ENCODE assay signal across 5 worm cellular contexts in the genomic region with DNA sequence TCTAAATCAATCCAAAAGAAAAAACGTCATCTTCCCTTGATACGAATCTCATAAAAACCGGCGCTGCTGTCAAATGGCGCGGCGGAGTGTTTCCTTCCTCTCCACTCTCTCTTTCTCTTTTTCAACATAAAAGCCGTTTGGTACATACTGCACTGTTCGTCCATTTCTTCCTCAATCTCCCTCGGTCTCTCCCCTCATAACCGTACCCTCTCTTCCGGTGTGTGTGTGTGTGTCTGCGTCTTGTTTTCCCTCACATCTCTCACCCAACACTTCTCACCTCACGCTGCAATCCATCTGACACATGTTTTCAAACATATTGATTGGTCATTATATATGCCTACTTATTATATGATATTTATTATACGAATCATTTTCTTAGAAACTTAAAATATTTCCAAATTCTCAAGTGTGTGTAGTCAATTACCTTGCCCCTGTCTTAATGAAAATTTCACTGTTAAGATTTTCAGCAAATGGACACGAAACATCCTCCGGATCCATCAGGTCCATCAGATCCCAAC.
TF ChIP-seq lines count a peak whose summit lies in the region.

Gene aars-1, minus strand, starts transcription at position 71 of the 518 bp plus-strand sequence.
Gene rga-1, plus strand, starts transcription at position 468 of the 518 bp plus-strand sequence.

TF ChIP-seq in whole organism, L1 larva, 84 proteins besides CTCF, POLR2A, EP300 and RAD21 (continues in another document):
- TF ChIP-seq hlh-17 (GFP tag; optimal IDR thresholded peaks at IDR 0.05; lab: Kevin White, UChicago; ENCODE audit: borderline replicate concordance) (no peak), lin-13 (GFP tag; optimal IDR thresholded peaks at IDR 0.05; lab: Kevin White, UChicago) (no peak), alr-1 (tag; optimal IDR thresholded peaks at IDR 0.05; lab: Kevin White, UChicago; ENCODE audit: borderline replicate concordance) (no peak), aha-1 (tag; optimal IDR thresholded peaks at IDR 0.05; lab: Kevin White, UChicago) (no peak), swsn-7 (tag; optimal IDR thresholded peaks at IDR 0.05; lab: Kevin White, UChicago) (peak; percentile 24), lin-15B (tag; optimal IDR thresholded peaks at IDR 0.05; lab: Kevin White, UChicago) (no peak), lir-3 (tag; optimal IDR thresholded peaks at IDR 0.05; lab: Kevin White, UChicago; ENCODE audit: poor library complexity) (peak; percentile 32), elt-2 (tag; optimal IDR thresholded peaks at IDR 0.05; lab: Kevin White, UChicago) (peak; percentile 8), ceh-88 (GFP tag; IDR thresholded peaks at IDR 0.05; lab: Robert Waterston, UW) (no peak), mef-2 (tag; optimal IDR thresholded peaks at IDR 0.05; lab: Kevin White, UChicago) (no peak), fkh-10 (GFP tag; optimal IDR thresholded peaks at IDR 0.05; lab: Kevin White, UChicago) (no peak), sup-37 (GFP tag; optimal IDR thresholded peaks at IDR 0.05; lab: Kevin White, UChicago) (no peak), aly-2 (tag; optimal IDR thresholded peaks at IDR 0.05; lab: Kevin White, UChicago) (no peak), nhr-84 (tag; optimal IDR thresholded peaks at IDR 0.05; lab: Kevin White, UChicago) (no peak), unc-86 (tag; optimal IDR thresholded peaks at IDR 0.05; lab: Kevin White, UChicago) (no peak), C16A3.4 (tag; optimal IDR thresholded peaks at IDR 0.05; lab: Kevin White, UChicago) (no peak), nhr-90 (tag; optimal IDR thresholded peaks at IDR 0.05; lab: Kevin White, UChicago; ENCODE audit: poor library complexity) (peak; percentile 10)

TF ChIP-seq in whole organism, L3 larva, 47 proteins besides CTCF, POLR2A, EP300 and RAD21 (continues in another document):
- no peak for TF ChIP-seq ZK546.5 (tag; optimal IDR thresholded peaks at IDR 0.05; lab: Kevin White, UChicago)
- TF ChIP-seq elt-3 (tag; optimal IDR thresholded peaks at IDR 0.05; lab: Kevin White, UChicago) = no peak
- no peak for TF ChIP-seq lsy-12 (tag; optimal IDR thresholded peaks at IDR 0.05; lab: Kevin White, UChicago)
- TF ChIP-seq elt-2 (tag; optimal IDR thresholded peaks at IDR 0.05; lab: Kevin White, UChicago) = peak; percentile 76
- peak; percentile 55 for TF ChIP-seq egl-5 (tag; optimal IDR thresholded peaks at IDR 0.05; lab: Kevin White, UChicago)
- peak; percentile 70 for TF ChIP-seq ceh-28 (tag; optimal IDR thresholded peaks at IDR 0.05; lab: Kevin White, UChicago)
- peak; percentile 35 for TF ChIP-seq R02D3.7 (tag; optimal IDR thresholded peaks at IDR 0.05; lab: Kevin White, UChicago)
- no peak for TF ChIP-seq nhr-67 (tag; optimal IDR thresholded peaks at IDR 0.05; lab: Kevin White, UChicago)
- peak; percentile 61 for TF ChIP-seq nfya-1 (tag; optimal IDR thresholded peaks at IDR 0.05; lab: Kevin White, UChicago; ENCODE audit: insufficient read depth)
- TF ChIP-seq pha-4 (tag; optimal IDR thresholded peaks at IDR 0.05; lab: Kevin White, UChicago) = peak; percentile 70
- peak; percentile 73 for TF ChIP-seq nhr-43 (tag; optimal IDR thresholded peaks at IDR 0.05; lab: Kevin White, UChicago; ENCODE audit: poor library complexity, severe bottlenecking)
- TF ChIP-seq fkh-2 (tag; optimal IDR thresholded peaks at IDR 0.05; lab: Kevin White, UChicago) = peak; percentile 53
- TF ChIP-seq nhr-25 (tag; optimal IDR thresholded peaks at IDR 0.05; lab: Kevin White, UChicago) = peak; percentile 83
- no peak for TF ChIP-seq nhr-11 (tag; optimal IDR thresholded peaks at IDR 0.05; lab: Kevin White, UChicago)
- TF ChIP-seq jun-1 (tag; optimal IDR thresholded peaks at IDR 0.05; lab: Kevin White, UChicago) = peak; percentile 47
- no peak for TF ChIP-seq nhr-76 (tag; optimal IDR thresholded peaks at IDR 0.05; lab: Kevin White, UChicago)
- TF ChIP-seq nhr-23 (tag; optimal IDR thresholded peaks at IDR 0.05; lab: Kevin White, UChicago) = peak; percentile 71

TF ChIP-seq in whole organism, early embryonic, 17 proteins besides CTCF, POLR2A, EP300 and RAD21:
- TF ChIP-seq ceh-36 (tag; optimal IDR thresholded peaks at IDR 0.05; lab: Kevin White, UChicago) = no peak
- peak; percentile 27 for TF ChIP-seq F13C5.2 (tag; optimal IDR thresholded peaks at IDR 0.05; lab: Kevin White, UChicago)
- peak; percentile 61 for TF ChIP-seq ets-7 (tag; optimal IDR thresholded peaks at IDR 0.05; lab: Kevin White, UChicago)
- no peak for TF ChIP-seq ama-1 (optimal IDR thresholded peaks at IDR 0.05; lab: Kevin White, UChicago)

TF ChIP-seq in whole organism, midembryonic, 9 proteins besides CTCF, POLR2A, EP300 and RAD21:
- TF ChIP-seq ztf-29 (GFP tag; IDR thresholded peaks at IDR 0.05; lab: Robert Waterston, UW) (0 out of 2 replicates have a peak, but pooled peaks have one; percentile 11), tab-1 (GFP tag; IDR thresholded peaks at IDR 0.05; lab: Robert Waterston, UW) (no peak)
TF ChIP-seq in whole organism, midembryonic: peak in this region for 1.

TF ChIP-seq in whole organism, young adult, 124 proteins besides CTCF, POLR2A, EP300 and RAD21:
- TF ChIP-seq ztf-22 (GFP tag; optimal IDR thresholded peaks at IDR 0.05; lab: Kevin White, UChicago) (peak; percentile 39), lin-54 (GFP tag; optimal IDR thresholded peaks at IDR 0.05; lab: Kevin White, UChicago) (peak; percentile 2), attf-5 (GFP tag; optimal IDR thresholded peaks at IDR 0.05; lab: Kevin White, UChicago) (peak; percentile 80), B0019.2 (GFP tag; conservative IDR thresholded peaks at IDR 0.05; lab: Robert Waterston, UW) (no peak), ZK185.1 (tag; optimal IDR thresholded peaks at IDR 0.05; lab: Kevin White, UChicago; ENCODE audit: poor library complexity, severe bottlenecking) (peak; percentile 45), tbp1 (GFP tag; optimal IDR thresholded peaks at IDR 0.05; lab: Kevin White, UChicago) (peak; percentile 31), snpc-4 (GFP tag; optimal IDR thresholded peaks at IDR 0.05; lab: Kevin White, UChicago) (no peak), snpc-4 (tag; optimal IDR thresholded peaks at IDR 0.05; lab: Kevin White, UChicago) (peak in 3 of 4 experiments; percentile 18 to 39 (median 38)), ets-4 (GFP tag; optimal IDR thresholded peaks at IDR 0.05; lab: Kevin White, UChicago) (peak; percentile 58), mes-4 (tag; optimal IDR thresholded peaks at IDR 0.05; lab: Kevin White, UChicago) (no peak), zfh-2 (GFP tag; conservative IDR thresholded peaks at IDR 0.05; lab: Robert Waterston, UW) (peak; percentile 86), atf-7 (tag; optimal IDR thresholded peaks at IDR 0.05; lab: Kevin White, UChicago) (peak; percentile 41), nfyb-1 (GFP tag; IDR thresholded peaks at IDR 0.05; lab: Robert Waterston, UW) (peak; percentile 71), K12H6.12 (tag; optimal IDR thresholded peaks at IDR 0.05; lab: Kevin White, UChicago) (peak; percentile 4), B0336.3 (GFP tag; IDR thresholded peaks at IDR 0.05; lab: Robert Waterston, UW) (peak; percentile 52; the same call in 1 of the 2 replicates), lin-26 (GFP tag; IDR thresholded peaks at IDR 0.05; lab: Robert Waterston, UW) (0 out of 2 replicates have a peak, but pooled peaks have one; percentile 36), pbrm-1 (GFP tag; IDR thresholded peaks at IDR 0.05; lab: Robert Waterston, UW) (0 out of 2 replicates have a peak, but pooled peaks have one; percentile 33), cebp-1 (GFP tag; IDR thresholded peaks at IDR 0.05; lab: Robert Waterston, UW) (no peak), cebp-1 (tag; optimal IDR thresholded peaks at IDR 0.05; lab: Kevin White, UChicago) (peak; percentile 59), hmg-1.2 (GFP tag; IDR thresholded peaks at IDR 0.05; lab: Robert Waterston, UW) (peak; percentile 66; the same call in 1 of the 2 replicates), lin-40 (tag; optimal IDR thresholded peaks at IDR 0.05; lab: Kevin White, UChicago) (peak; percentile 34), unc-62 (GFP tag; optimal IDR thresholded peaks at IDR 0.05; lab: Kevin White, UChicago) (no peak), Y95B8A.8 (GFP tag; IDR thresholded peaks at IDR 0.05; lab: Robert Waterston, UW) (no peak), T07F8.4 (tag; optimal IDR thresholded peaks at IDR 0.05; lab: Kevin White, UChicago) (no peak), B0261.1 (tag; optimal IDR thresholded peaks at IDR 0.05; lab: Kevin White, UChicago) (no peak), mcd-1 (GFP tag; IDR thresholded peaks at IDR 0.05; lab: Robert Waterston, UW) (0 out of 2 replicates have a peak, but pooled peaks have one; percentile 48), aptf-3 (GFP tag; IDR thresholded peaks at IDR 0.05; lab: Robert Waterston, UW) (no peak), ztf-18 (tag; optimal IDR thresholded peaks at IDR 0.05; lab: Kevin White, UChicago) (peak; percentile 74), dox-1 (GFP tag; IDR thresholded peaks at IDR 0.05; lab: Robert Waterston, UW) (peak; percentile 86), nhr-80 (tag; optimal IDR thresholded peaks at IDR 0.05; lab: Kevin White, UChicago) (peak; percentile 96), chd-7 (tag; optimal IDR thresholded peaks at IDR 0.05; lab: Kevin White, UChicago) (peak; percentile 30)

Comparison
In these comparisons a context has a peak if more than half of its experiments do, and no peak if none do; other contexts are left out.
1. Of the 8 proteins assayed by ChIP-seq in both whole organism, young adult and whole organism, L1 larva: peak only in whole organism, young adult: none; only in whole organism, L1 larva: dpl-1, efl-1 and nhr-90; in both: snpc-4; in neither: 3; mixed calls (peak in some experiments, not most) for 1.